Worm (Caenorhabditis elegans): ENCODE results near the gene C35D6.13.

DNA sequence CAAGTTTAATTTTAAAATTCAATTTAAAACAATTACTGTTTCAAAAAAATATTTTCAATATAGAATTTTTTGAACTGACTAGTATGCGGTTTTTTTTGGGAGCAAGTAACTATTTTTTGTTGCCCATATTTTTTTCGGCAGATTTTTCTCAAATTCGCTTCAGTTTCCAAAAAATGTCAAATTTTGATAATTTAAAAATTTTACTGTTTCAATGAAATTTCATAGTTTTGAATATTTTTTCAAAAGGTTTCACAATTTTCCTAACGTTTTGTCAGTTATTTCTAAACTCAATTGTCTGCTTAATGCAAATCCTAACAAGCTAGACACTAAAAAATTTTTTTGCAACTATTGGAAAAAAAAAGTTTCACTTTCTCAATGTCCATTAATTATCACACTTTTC is 44.1 kb downstream of the C35D6.13 start:
- TF ChIP-seq lin-11 (tag; optimal IDR thresholded peaks at IDR 0.05) (no peak), pha-4 (tag; optimal IDR thresholded peaks at IDR 0.05) (no peak), odd-2 (tag; optimal IDR thresholded peaks at IDR 0.05) (no peak), syd-9 (tag; optimal IDR thresholded peaks at IDR 0.05) (no peak), unc-55 (GFP tag; optimal IDR thresholded peaks at IDR 0.05) (no peak), zip-5 (tag; optimal IDR thresholded peaks at IDR 0.05) (no peak), fax-1 (tag; optimal IDR thresholded peaks at IDR 0.05) (no peak), F13H6.1 (tag; optimal IDR thresholded peaks at IDR 0.05) (no peak), Y22D7AL.16 (tag; optimal IDR thresholded peaks at IDR 0.05) (no peak), ama-1 (optimal IDR thresholded peaks at IDR 0.05) (no peak)
